Worm (Caenorhabditis elegans) whole organism, L2 larva: ENCODE results near the gene nuaf-3.

Experiments used
- C34F6.9 ChIP-seq: fragments of 150-350 bp; optimal IDR thresholded peaks from 2 replicates; lab custom pipeline; 2014; ENCODE audit warnings: missing biosample characterization, missing genetic modification characterization
- F13H6.1 ChIP-seq: sonication (generic microtip); optimal IDR thresholded peaks from 2 replicates; lab custom pipeline; 2016; ENCODE audit warnings: missing genetic modification characterization, missing compliant biosample characterization
- R02D3.7 ChIP-seq: fragments of 150-350 bp; optimal IDR thresholded peaks from 2 replicates; lab custom pipeline; 2014; ENCODE audit warnings: missing biosample characterization, missing genetic modification characterization
- ZK546.5 ChIP-seq: sonication (generic microtip); optimal IDR thresholded peaks from 2 replicates; lab custom pipeline; 2017; ENCODE audit warnings: missing biosample characterization, missing genetic modification characterization
- alr-1 ChIP-seq: fragments of 150-350 bp; optimal IDR thresholded peaks from 2 replicates; lab custom pipeline; 2014; ENCODE audit warnings: missing biosample characterization, missing genetic modification characterization
- blmp-1 ChIP-seq: sonication (generic microtip); optimal IDR thresholded peaks from 2 replicates; lab custom pipeline; 2017; ENCODE audit warnings: missing genetic modification characterization, mild to moderate bottlenecking, missing compliant biosample characterization, antibody characterized with exemption, moderate library complexity; ENCODE audit not compliant: insufficient read depth
- ceh-82 ChIP-seq: fragments of 150-350 bp; optimal IDR thresholded peaks from 2 replicates; lab custom pipeline; 2014; ENCODE audit warnings: missing biosample characterization, missing genetic modification characterization
- crh-2 ChIP-seq: sonication (generic microtip); optimal IDR thresholded peaks from 2 replicates; lab custom pipeline; 2017; ENCODE audit warnings: missing biosample characterization, missing genetic modification characterization
- dmd-4 ChIP-seq: sonication (generic microtip); optimal IDR thresholded peaks from 2 replicates; lab custom pipeline; 2017; ENCODE audit warnings: missing biosample characterization, missing genetic modification characterization
- egl-27 ChIP-seq: sonication (generic microtip); optimal IDR thresholded peaks from 3 replicates; lab custom pipeline; 2017; ENCODE audit warnings: missing biosample characterization, missing genetic modification reagents, missing genetic modification characterization
- elt-1 ChIP-seq: fragments of 150-350 bp; optimal IDR thresholded peaks from 2 replicates; lab custom pipeline; 2014; ENCODE audit warnings: missing biosample characterization, missing genetic modification characterization
- lin-13 ChIP-seq: fragments of 150-350 bp; optimal IDR thresholded peaks from 2 replicates; lab custom pipeline; 2014; ENCODE audit warnings: missing biosample characterization, missing genetic modification reagents, missing genetic modification characterization
- lin-39 ChIP-seq: fragments of 150-350 bp; optimal IDR thresholded peaks from 2 replicates; lab custom pipeline; 2014; ENCODE audit warnings: missing biosample characterization, missing genetic modification reagents, missing genetic modification characterization
- lsy-2 ChIP-seq, 2 experiments: fragments of 150-350 bp in 1 of 2; sonication (generic microtip) in 1 of 2; optimal IDR thresholded peaks; 2 replicates each; lab custom pipeline; 2014 to 2017; ENCODE audit warnings: missing biosample characterization in 2 of 2, missing genetic modification characterization in 2 of 2
- mab-5 ChIP-seq: fragments of 150-350 bp; optimal IDR thresholded peaks from 2 replicates; lab custom pipeline; 2014; ENCODE audit warnings: missing biosample characterization, missing genetic modification characterization
- nhr-12 ChIP-seq: fragments of 150-350 bp; optimal IDR thresholded peaks from 2 replicates; lab custom pipeline; 2014; ENCODE audit warnings: missing biosample characterization, missing genetic modification characterization
- nhr-129 ChIP-seq: fragments of 150-350 bp; optimal IDR thresholded peaks from 2 replicates; lab custom pipeline; 2014; ENCODE audit warnings: missing biosample characterization, missing genetic modification characterization
- nhr-21 ChIP-seq: fragments of 150-350 bp; optimal IDR thresholded peaks from 2 replicates; lab custom pipeline; 2014; ENCODE audit warnings: missing biosample characterization, missing genetic modification characterization
- nhr-23 ChIP-seq: fragments of 150-350 bp; optimal IDR thresholded peaks from 2 replicates; lab custom pipeline; 2014; ENCODE audit warnings: missing biosample characterization, missing genetic modification reagents, missing genetic modification characterization
- nhr-237 ChIP-seq: fragments of 150-350 bp; optimal IDR thresholded peaks from 2 replicates; lab custom pipeline; 2014; ENCODE audit warnings: missing biosample characterization, missing genetic modification characterization
- nhr-25 ChIP-seq: fragments of 150-350 bp; sonication (generic microtip); optimal IDR thresholded peaks from 3 replicates; lab custom pipeline; 2014; ENCODE audit warnings: missing biosample characterization, missing genetic modification characterization
- nhr-6 ChIP-seq: fragments of 150-350 bp; optimal IDR thresholded peaks from 2 replicates; lab custom pipeline; 2014; ENCODE audit warnings: missing biosample characterization, missing genetic modification characterization
- nhr-77 ChIP-seq: fragments of 150-350 bp; optimal IDR thresholded peaks from 2 replicates; lab custom pipeline; 2014; ENCODE audit warnings: missing biosample characterization, missing genetic modification characterization
- peb-1 ChIP-seq: fragments of 150-350 bp; optimal IDR thresholded peaks from 2 replicates; lab custom pipeline; 2014; ENCODE audit warnings: missing biosample characterization, missing genetic modification characterization
- sem-4 ChIP-seq: fragments of 150-350 bp; optimal IDR thresholded peaks from 2 replicates; lab custom pipeline; 2014; ENCODE audit warnings: missing biosample characterization, missing genetic modification reagents, missing genetic modification characterization
- skn-1 ChIP-seq: sonication (generic microtip); optimal IDR thresholded peaks from 2 replicates; lab custom pipeline; 2017; ENCODE audit warnings: missing biosample characterization, missing genetic modification characterization
- sma-9 ChIP-seq, 2 experiments: fragments of 150-350 bp in 1 of 2; sonication (generic microtip) in 1 of 2; optimal IDR thresholded peaks; 2 replicates each; lab custom pipeline; 2014 to 2016; ENCODE audit warnings: missing genetic modification characterization in 2 of 2, mild to moderate bottlenecking in 1 of 2, missing biosample characterization in 1 of 2, missing compliant biosample characterization in 1 of 2, missing genetic modification reagents in 1 of 2, moderate library complexity in 1 of 2
- snpc-4 ChIP-seq: fragments of 150-350 bp; optimal IDR thresholded peaks from 2 replicates; lab custom pipeline; 2014; ENCODE audit warnings: missing biosample characterization, missing genetic modification characterization
- zag-1 ChIP-seq: fragments of 150-350 bp; optimal IDR thresholded peaks from 2 replicates; lab custom pipeline; 2014; ENCODE audit warnings: missing biosample characterization, missing genetic modification characterization
- ztf-1 ChIP-seq: fragments of 200-800 bp; sonication (Bioruptor generic); conservative IDR thresholded peaks from 2 replicates; pipeline ENCODE4 v1.3.6; 2022; ENCODE audit warnings: missing genetic modification characterization, missing compliant biosample characterization
- ztf-11 ChIP-seq: sonication (generic microtip); optimal IDR thresholded peaks from 2 replicates; lab custom pipeline; 2017; ENCODE audit warnings: missing biosample characterization, missing genetic modification characterization
- ztf-4 ChIP-seq: fragments of 150-350 bp; optimal IDR thresholded peaks from 2 replicates; lab custom pipeline; 2014; ENCODE audit warnings: missing biosample characterization, missing genetic modification characterization

The nuaf-3 gene

ce11 chrIV:11218037-11218436 lies 33.9 kb downstream of the nuaf-3 start, which contains the start of gene zip-6:
Gene zip-6, minus strand, starts transcription at chrIV:11218137.
- TF ChIP-seq lin-13 (GFP tag; lab: Kevin White, UChicago), result no peak
- no peak for TF ChIP-seq zag-1
- no peak for TF ChIP-seq R02D3.7 (tag; lab: Kevin White, UChicago)
- TF ChIP-seq peb-1, result no peak
- no peak for TF ChIP-seq ZK546.5 (tag; lab: Kevin White, UChicago)
- no peak for TF ChIP-seq ztf-1 (GFP tag; lab: Robert Waterston, UW)
- TF ChIP-seq nhr-237, result no peak
- no peak for TF ChIP-seq F13H6.1
- TF ChIP-seq nhr-23 (tag; lab: Kevin White, UChicago), result no peak
- TF ChIP-seq nhr-129, result no peak

ce11 chrIV:11223878-11224277 lies 39.8 kb downstream of the nuaf-3 start, which contains the start of gene C29F4.3:
Gene C29F4.3, minus strand, starts transcription at chrIV:11223978.
- no peak for TF ChIP-seq nhr-25 (tag; lab: Kevin White, UChicago)
- no peak for TF ChIP-seq lin-13 (GFP tag; lab: Kevin White, UChicago)
- no peak for TF ChIP-seq ztf-1 (GFP tag; lab: Robert Waterston, UW)
- no peak for TF ChIP-seq nhr-12 (tag; lab: Kevin White, UChicago)
- TF ChIP-seq nhr-77 (tag; lab: Kevin White, UChicago), result no peak
- no peak for TF ChIP-seq ztf-11 (tag; lab: Kevin White, UChicago)
- TF ChIP-seq nhr-21, result no peak

- peak; percentile 22 for TF ChIP-seq blmp-1 (tag; lab: Kevin White, UChicago)
- TF ChIP-seq mab-5 (tag; lab: Kevin White, UChicago), result no peak
- TF ChIP-seq, all 48 proteins: peak for 1
Measured at ce11 chrIV:11225206-11225605, 41.1 kb downstream of the nuaf-3 start, which contains the start of gene col-125. Gene col-125, plus strand, starts transcription at chrIV:11225506.

- TF ChIP-seq nhr-25 (tag; lab: Kevin White, UChicago) (peak; percentile 53), crh-2 (tag; lab: Kevin White, UChicago) (no peak), ceh-82 (tag; lab: Kevin White, UChicago) (no peak)
Measured at ce11 chrIV:11226545-11226944, 42.5 kb downstream of the nuaf-3 start.

- TF ChIP-seq dmd-4, result no peak
- no peak for TF ChIP-seq ceh-82 (tag; lab: Kevin White, UChicago)
- no peak for TF ChIP-seq sma-9 (GFP tag; optimal IDR thresholded peaks at IDR 0.05; lab: Kevin White, UChicago)
- no peak for TF ChIP-seq sma-9 (tag; optimal IDR thresholded peaks at IDR 0.05; lab: Kevin White, UChicago)
- no peak for TF ChIP-seq elt-1
- TF ChIP-seq alr-1, result no peak
- no peak for TF ChIP-seq nhr-25 (tag; lab: Kevin White, UChicago)
- TF ChIP-seq nhr-23 (tag; lab: Kevin White, UChicago), result no peak
- TF ChIP-seq C34F6.9 (tag; lab: Kevin White, UChicago), result no peak
- no peak for TF ChIP-seq blmp-1 (tag; lab: Kevin White, UChicago)
Measured at ce11 chrIV:11229013-11229412, 44.9 kb downstream of the nuaf-3 start.

- TF ChIP-seq sem-4 (tag; lab: Kevin White, UChicago), result no peak
- TF ChIP-seq ceh-82 (tag; lab: Kevin White, UChicago), result no peak
- no peak for TF ChIP-seq ztf-11 (tag; lab: Kevin White, UChicago)
- no peak for TF ChIP-seq dmd-4
- no peak for TF ChIP-seq F13H6.1
- TF ChIP-seq snpc-4 (tag; lab: Kevin White, UChicago), result no peak
- no peak for TF ChIP-seq skn-1
- TF ChIP-seq mab-5 (tag; lab: Kevin White, UChicago), result no peak
- TF ChIP-seq C34F6.9 (tag; lab: Kevin White, UChicago), result no peak
- TF ChIP-seq lin-39, result no peak
- no peak for TF ChIP-seq nhr-25 (tag; lab: Kevin White, UChicago)
- no peak for TF ChIP-seq nhr-6 (tag; lab: Kevin White, UChicago)
- no peak for TF ChIP-seq lsy-2 (tag; optimal IDR thresholded peaks at IDR 0.05; lab: Kevin White, UChicago)
- no peak for TF ChIP-seq ztf-4
- no peak for TF ChIP-seq lin-13 (GFP tag; lab: Kevin White, UChicago)
- TF ChIP-seq zag-1, result no peak
- TF ChIP-seq egl-27 (tag; lab: Kevin White, UChicago), result no peak
Measured at ce11 chrIV:11230069-11230468, 46.0 kb downstream of the nuaf-3 start, which contains the start of gene best-7. Gene best-7, minus strand, starts transcription at chrIV:11230307.
